Worm (Caenorhabditis elegans) whole organism, L4 larva: ENCODE data around the gene AH10.4.

ENCODE experiments used
- F26F4.8 ChIP-seq: fragments of 200-800 bp; sonication (Bioruptor generic); conservative IDR thresholded peaks from 2 replicates; pipeline ENCODE4 v1.3.6; 2022; ENCODE audit warnings: missing genetic modification characterization, missing compliant biosample characterization
- ZK546.5 ChIP-seq, 2 experiments: sonication (generic microtip); optimal IDR thresholded peaks; 2 replicates each; lab custom pipeline; 2017; ENCODE audit warnings: missing biosample characterization in 2 of 2, missing genetic modification characterization in 2 of 2
- ces-1 ChIP-seq: fragments of 150-350 bp; sonication (generic microtip); optimal IDR thresholded peaks from 4 replicates; lab custom pipeline; 2014; ENCODE audit warnings: missing biosample characterization, missing genetic modification reagents, missing genetic modification characterization
- dve-1 ChIP-seq: sonication (generic microtip); optimal IDR thresholded peaks from 2 replicates; lab custom pipeline; 2017; ENCODE audit warnings: antibody characterized with exemption, mild to moderate bottlenecking, missing genetic modification characterization, missing compliant biosample characterization; ENCODE audit not compliant: insufficient read depth
- gei-8 ChIP-seq: fragments of 200-800 bp; sonication (Bioruptor generic); optimal IDR thresholded peaks from 2 replicates; lab custom pipeline; 2018; ENCODE audit warnings: mild to moderate bottlenecking, missing genetic modification characterization, missing compliant biosample characterization
- lin-13 ChIP-seq: fragments of 150-350 bp; optimal IDR thresholded peaks from 2 replicates; lab custom pipeline; 2014; ENCODE audit warnings: missing biosample characterization, missing genetic modification reagents, missing genetic modification characterization
- mdl-1 ChIP-seq, 2 experiments: fragments of 150-350 bp in 1 of 2; sonication (generic microtip) in 1 of 2; optimal IDR thresholded peaks; 2 replicates each; lab custom pipeline; 2014 to 2017; ENCODE audit warnings: missing biosample characterization in 2 of 2, missing genetic modification characterization in 2 of 2
- mxl-3 ChIP-seq: fragments of 200-800 bp; sonication (Bioruptor generic); optimal IDR thresholded peaks from 2 replicates; lab custom pipeline; 2018; ENCODE audit warnings: mild to moderate bottlenecking, missing genetic modification characterization, missing compliant biosample characterization
- nhr-25 ChIP-seq: sonication (generic microtip); optimal IDR thresholded peaks from 2 replicates; lab custom pipeline; 2017; ENCODE audit warnings: missing genetic modification characterization, mild to moderate bottlenecking, missing compliant biosample characterization, antibody characterized with exemption, moderate library complexity, borderline replicate concordance; ENCODE audit not compliant: insufficient read depth
- unc-62 ChIP-seq, 3 experiments: fragments of 150-350 bp in 1 of 3; sonication (generic microtip); optimal IDR thresholded peaks in 2 of 3; peaks in 1 of 3; 1 replicate in 1 of 3; 2 replicates in 2 of 3; lab custom pipeline; 2014 to 2017; ENCODE audit warnings: missing biosample characterization in 3 of 3, missing genetic modification characterization in 3 of 3, missing genetic modification reagents in 3 of 3, missing genotype in 1 of 3
- zfp-3 ChIP-seq: fragments of 200-800 bp; sonication (Bioruptor generic); conservative IDR thresholded peaks from 2 replicates; pipeline ENCODE4 v1.3.6; 2022; ENCODE audit warnings: missing genetic modification reagents, missing genetic modification characterization, missing compliant biosample characterization

ce11 chrV:14103970-14104369 is 33.7 kb downstream of the AH10.4 start, which contains the start of gene D1086.9:
- TF ChIP-seq nhr-25, result no peak
- TF ChIP-seq mxl-3 (GFP tag; lab: Kevin White, UChicago), result no peak
- TF ChIP-seq lin-13 (GFP tag; lab: Kevin White, UChicago), result no peak
- TF ChIP-seq unc-62 (GFP tag; optimal IDR thresholded peaks at IDR 0.05 in 1 of 2; lab: Kevin White, UChicago), result no peak
- no peak for TF ChIP-seq unc-62 (tag; optimal IDR thresholded peaks at IDR 0.05; lab: Kevin White, UChicago)
- TF ChIP-seq F26F4.8 (GFP tag; lab: Robert Waterston, UW), result no peak
- no peak for TF ChIP-seq mdl-1 (tag; optimal IDR thresholded peaks at IDR 0.05; lab: Kevin White, UChicago)
- no peak for TF ChIP-seq dve-1 (tag; lab: Kevin White, UChicago)
- TF ChIP-seq zfp-3 (GFP tag; lab: Robert Waterston, UW), result no peak
- no peak for TF ChIP-seq ZK546.5 (tag; optimal IDR thresholded peaks at IDR 0.05; lab: Kevin White, UChicago)
- TF ChIP-seq ces-1 (GFP tag; lab: Kevin White, UChicago), result no peak
- TF ChIP-seq gei-8 (GFP tag; lab: Kevin White, UChicago), result no peak
